Worm (Caenorhabditis elegans) whole organism, L3 larva: ENCODE results near the gene nhr-212.

Source experiments
- ceh-16 ChIP-seq: sonication (generic microtip); optimal IDR thresholded peaks from 2 replicates; lab custom pipeline; 2017; ENCODE audit warnings: missing biosample characterization, missing genetic modification characterization
- egl-27 ChIP-seq: sonication (generic microtip); optimal IDR thresholded peaks from 4 replicates; lab custom pipeline; 2017; ENCODE audit warnings: missing biosample characterization, missing genetic modification reagents, missing genetic modification characterization
- fkh-10 ChIP-seq: sonication (generic microtip); optimal IDR thresholded peaks from 2 replicates; lab custom pipeline; 2017; ENCODE audit warnings: missing biosample characterization, missing genetic modification reagents, missing genetic modification characterization
- nhr-23 ChIP-seq: fragments of 150-350 bp; optimal IDR thresholded peaks from 2 replicates; lab custom pipeline; 2014; ENCODE audit warnings: missing biosample characterization, missing genetic modification reagents, missing genetic modification characterization
- nhr-237 ChIP-seq: fragments of 150-350 bp; optimal IDR thresholded peaks from 2 replicates; lab custom pipeline; 2014; ENCODE audit warnings: missing biosample characterization, missing genetic modification characterization
- nhr-76 ChIP-seq: fragments of 150-350 bp; sonication (generic microtip); optimal IDR thresholded peaks from 5 replicates; lab custom pipeline; 2014; ENCODE audit warnings: missing biosample characterization, missing genetic modification characterization

- TF ChIP-seq nhr-237 (tag; lab: Kevin White, UChicago), result no peak
- no peak for TF ChIP-seq ceh-16
- no peak for TF ChIP-seq egl-27 (tag; lab: Kevin White, UChicago)
- no peak for TF ChIP-seq fkh-10 (GFP tag; lab: Kevin White, UChicago)
- no peak for TF ChIP-seq nhr-23 (tag; lab: Kevin White, UChicago)
- no peak for TF ChIP-seq nhr-76 (tag; lab: Kevin White, UChicago)
Measured at ce11 chrV:440923-441322, 43.7 kb upstream of the nhr-212 start, which contains the start of gene B0554.7.
